Fruit fly (Drosophila melanogaster): ENCODE data around the gene loj.

DNA sequence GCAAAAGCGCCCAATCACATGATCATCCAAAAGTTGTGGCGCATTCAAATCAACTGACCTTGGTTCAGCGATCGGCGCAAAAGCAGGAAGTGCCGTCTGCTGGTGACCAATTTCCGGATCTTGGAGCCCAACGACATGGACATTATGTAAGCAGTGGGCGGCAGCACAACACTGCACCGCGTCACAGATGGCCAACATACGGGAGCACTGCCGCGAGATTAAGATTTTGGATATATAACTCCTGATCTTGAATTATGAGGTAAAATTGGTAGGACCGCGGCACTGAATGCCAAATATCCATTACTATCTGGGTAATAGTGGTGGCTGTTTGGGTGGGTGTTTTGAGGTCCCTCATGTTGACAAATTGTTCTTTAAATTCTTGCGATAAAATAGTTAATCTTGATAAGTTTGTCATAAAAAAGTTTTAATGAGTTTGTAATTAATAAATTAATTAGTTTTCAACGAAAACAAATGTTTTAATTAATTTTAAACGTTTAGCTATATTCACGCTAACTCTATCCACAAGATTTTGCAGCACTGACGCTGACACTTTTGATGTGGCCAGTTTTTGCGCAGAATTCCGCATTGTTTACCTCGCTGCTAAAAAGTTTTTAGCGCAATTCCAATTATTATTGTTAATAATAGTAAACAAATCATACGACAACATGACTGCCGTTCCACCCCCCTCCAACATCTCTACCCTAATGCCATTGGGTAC is 19.7 kb upstream of the loj start, which contains the start of the genes CG13295 and CG6610:
- TF ChIP-seq CG31627 (GFP tag; optimal IDR thresholded peaks at IDR 0.05) (peak; percentile 69), ss (GFP tag; optimal IDR thresholded peaks at IDR 0.05) (peak in 1 of 2 experiments; percentile 44), CG6276 (GFP tag; optimal IDR thresholded peaks at IDR 0.05) (no peak), CG3919 (GFP tag; optimal IDR thresholded peaks at IDR 0.05) (no peak), CG8319 (GFP tag; optimal IDR thresholded peaks at IDR 0.05) (no peak), OdsH (GFP tag; optimal IDR thresholded peaks at IDR 0.05) (no peak), CG10669 (GFP tag; optimal IDR thresholded peaks at IDR 0.05) (no peak), Eip78C (GFP tag) (peak; percentile 88), topi (GFP tag; optimal IDR thresholded peaks at IDR 0.05) (peak; percentile 42), CG11902 (GFP tag; optimal IDR thresholded peaks at IDR 0.05) (no peak), Sox15 (GFP tag; optimal IDR thresholded peaks at IDR 0.05) (peak; percentile 7), Blimp-1 (GFP tag; optimal IDR thresholded peaks at IDR 0.05) (no peak), esn (GFP tag; optimal IDR thresholded peaks at IDR 0.05) (peak; percentile 60)
